Fruit fly (Drosophila melanogaster) whole organism, prepupa: ENCODE measurements around the gene sky.

Experiments used
- CG10631 ChIP-seq: fragments of 200-800 bp; sonication (Bioruptor generic); optimal IDR thresholded peaks from 2 replicates; lab custom pipeline; 2016; ENCODE audit warnings: missing biosample characterization, missing genetic modification characterization
- CG10669 ChIP-seq: fragments of 200-800 bp; sonication (Bioruptor generic); optimal IDR thresholded peaks from 3 replicates; lab custom pipeline; 2018; ENCODE audit warnings: missing biosample characterization, mild to moderate bottlenecking, missing genetic modification characterization, moderate library complexity
- CG11294 ChIP-seq: fragments of 200-800 bp; sonication (Bioruptor generic); IDR thresholded peaks from 2 replicates; pipeline ENCODE4 v1.3.6; 2022; ENCODE audit warnings: missing biosample characterization, missing genetic modification characterization
- CG11762 ChIP-seq: fragments of 200-800 bp; sonication (Bioruptor generic); optimal IDR thresholded peaks from 3 replicates; lab custom pipeline; 2016; ENCODE audit warnings: missing biosample characterization, missing genetic modification characterization; ENCODE audit not compliant: insufficient read depth
- CG11902 ChIP-seq: fragments of 200-800 bp; sonication (Bioruptor generic); optimal IDR thresholded peaks from 3 replicates; lab custom pipeline; 2016; ENCODE audit warnings: missing biosample characterization, missing genetic modification characterization
- CG15336 ChIP-seq: fragments of 200-800 bp; sonication (Bioruptor generic); IDR thresholded peaks from 2 replicates; pipeline ENCODE4 v1.3.6; 2022; ENCODE audit warnings: missing biosample characterization, missing genetic modification characterization
- CG1621 ChIP-seq: fragments of 200-800 bp; sonication (Bioruptor generic); optimal IDR thresholded peaks from 3 replicates; lab custom pipeline; 2018; ENCODE audit warnings: missing biosample characterization, mild to moderate bottlenecking, missing genetic modification characterization
- CG16779 ChIP-seq: fragments of 200-800 bp; sonication (Bioruptor generic); optimal IDR thresholded peaks from 3 replicates; lab custom pipeline; 2017; ENCODE audit warnings: missing biosample characterization, mild to moderate bottlenecking, missing genetic modification characterization
- CG3032 ChIP-seq: fragments of 200-800 bp; optimal IDR thresholded peaks from 2 replicates; lab custom pipeline; 2019; ENCODE audit warnings: missing biosample characterization, mild to moderate bottlenecking, missing genetic modification characterization, moderate library complexity
- CG34406 ChIP-seq: fragments of 200-800 bp; sonication (Bioruptor generic); optimal IDR thresholded peaks from 3 replicates; lab custom pipeline; 2016; ENCODE audit warnings: missing biosample characterization, missing genetic modification characterization
- CG3919 ChIP-seq: fragments of 200-800 bp; sonication (Bioruptor generic); optimal IDR thresholded peaks from 3 replicates; lab custom pipeline; 2016; ENCODE audit warnings: missing biosample characterization, missing genetic modification characterization
- CG4318 ChIP-seq: fragments of 200-800 bp; sonication (Bioruptor generic); optimal IDR thresholded peaks from 3 replicates; lab custom pipeline; 2017; ENCODE audit warnings: missing biosample characterization, mild to moderate bottlenecking, missing genetic modification characterization
- CG6163 ChIP-seq: fragments of 200-800 bp; sonication (Bioruptor generic); IDR thresholded peaks from 3 replicates; pipeline ENCODE4 v1.3.6; 2022; ENCODE audit warnings: missing biosample characterization, missing genetic modification characterization
- CG6276 ChIP-seq: fragments of 200-800 bp; sonication (Bioruptor generic); optimal IDR thresholded peaks from 2 replicates; lab custom pipeline; 2017; ENCODE audit warnings: missing biosample characterization, mild to moderate bottlenecking, missing genetic modification characterization
- CG6808 ChIP-seq: fragments of 200-800 bp; sonication (Bioruptor generic); optimal IDR thresholded peaks from 3 replicates; lab custom pipeline; 2017; ENCODE audit warnings: missing biosample characterization, missing genetic modification characterization, mild to moderate bottlenecking, moderate library complexity, missing genetic modification reagents
- CG6854 ChIP-seq: fragments of 200-800 bp; sonication (Bioruptor generic); optimal IDR thresholded peaks from 2 replicates; lab custom pipeline; 2017; ENCODE audit warnings: missing biosample characterization, mild to moderate bottlenecking, missing genetic modification characterization
- CG7368 ChIP-seq: fragments of 200-800 bp; sonication (Bioruptor generic); optimal IDR thresholded peaks from 3 replicates; lab custom pipeline; 2016; ENCODE audit warnings: missing biosample characterization, missing genetic modification characterization
- CG8119 ChIP-seq: fragments of 200-800 bp; sonication (Bioruptor generic); IDR thresholded peaks from 3 replicates; pipeline ENCODE4 v1.3.6; 2022; ENCODE audit warnings: missing biosample characterization, missing genetic modification characterization
- CG8319 ChIP-seq: fragments of 200-800 bp; sonication (Bioruptor generic); optimal IDR thresholded peaks from 3 replicates; lab custom pipeline; 2016; ENCODE audit warnings: missing biosample characterization, missing genetic modification characterization
- CG8632 ChIP-seq: fragments of 200-800 bp; sonication (Bioruptor generic); optimal IDR thresholded peaks from 3 replicates; lab custom pipeline; 2016; ENCODE audit warnings: missing biosample characterization, missing genetic modification characterization
- CG9139 ChIP-seq: fragments of 200-800 bp; sonication (Bioruptor generic); optimal IDR thresholded peaks from 3 replicates; lab custom pipeline; 2017; ENCODE audit warnings: missing biosample characterization, mild to moderate bottlenecking, missing genetic modification characterization
- Eip75B ChIP-seq: fragments of 200-800 bp; sonication (Bioruptor generic); optimal IDR thresholded peaks from 3 replicates; lab custom pipeline; 2016; ENCODE audit warnings: missing biosample characterization, missing genetic modification characterization
- Eip78C ChIP-seq: fragments of 200-800 bp; sonication (Bioruptor generic); peaks from one replicate; lab custom pipeline; 2016; ENCODE audit warnings: missing biosample characterization, missing genetic modification characterization
- Eip93F ChIP-seq: fragments of 200-800 bp; sonication (Bioruptor generic); optimal IDR thresholded peaks from 2 replicates; lab custom pipeline; 2016; ENCODE audit warnings: missing biosample characterization, mild to moderate bottlenecking, missing genetic modification characterization
- Ets96B ChIP-seq: fragments of 200-800 bp; optimal IDR thresholded peaks from 2 replicates; lab custom pipeline; 2019; ENCODE audit warnings: missing biosample characterization, mild to moderate bottlenecking, missing genetic modification characterization, moderate library complexity
- Gug ChIP-seq: fragments of 200-800 bp; sonication (Bioruptor generic); IDR thresholded peaks from 2 replicates; pipeline ENCODE4 v1.3.6; 2022; ENCODE audit warnings: missing biosample characterization, missing genetic modification characterization
- Hr39 ChIP-seq: fragments of 200-800 bp; sonication (Bioruptor generic); optimal IDR thresholded peaks from 2 replicates; lab custom pipeline; 2016; ENCODE audit warnings: missing biosample characterization, missing genetic modification characterization
- Hr4 ChIP-seq: fragments of 200-800 bp; sonication (Bioruptor generic); optimal IDR thresholded peaks from 3 replicates; lab custom pipeline; 2016; ENCODE audit warnings: missing biosample characterization, missing genetic modification characterization
- Lpt ChIP-seq: fragments of 200-800 bp; sonication (Bioruptor generic); optimal IDR thresholded peaks from 3 replicates; lab custom pipeline; 2016; ENCODE audit warnings: missing biosample characterization, missing genetic modification characterization
- OdsH ChIP-seq: fragments of 200-800 bp; sonication (Bioruptor generic); optimal IDR thresholded peaks from 3 replicates; lab custom pipeline; 2016; ENCODE audit warnings: missing biosample characterization, missing genetic modification characterization
- Sox102F ChIP-seq: fragments of 200-800 bp; sonication (Bioruptor generic); optimal IDR thresholded peaks from 2 replicates; lab custom pipeline; 2016; ENCODE audit warnings: missing biosample characterization, mild to moderate bottlenecking, missing genetic modification characterization
- Sox14 ChIP-seq: fragments of 200-800 bp; sonication (Bioruptor generic); optimal IDR thresholded peaks from 3 replicates; lab custom pipeline; 2016; ENCODE audit warnings: missing biosample characterization, missing genetic modification characterization
- Sox15 ChIP-seq: fragments of 200-800 bp; sonication (Bioruptor generic); optimal IDR thresholded peaks from 3 replicates; lab custom pipeline; 2016; ENCODE audit warnings: missing biosample characterization, missing genetic modification characterization
- achi ChIP-seq: fragments of 200-800 bp; sonication (Bioruptor generic); optimal IDR thresholded peaks from 3 replicates; lab custom pipeline; 2016; ENCODE audit warnings: missing biosample characterization, missing genetic modification characterization
- cyc ChIP-seq: fragments of 200-800 bp; sonication (Bioruptor generic); optimal IDR thresholded peaks from 3 replicates; lab custom pipeline; 2016; ENCODE audit warnings: missing biosample characterization, missing genetic modification characterization
- dsx ChIP-seq: fragments of 200-800 bp; optimal IDR thresholded peaks from 3 replicates; lab custom pipeline; 2019; ENCODE audit warnings: missing biosample characterization, mild to moderate bottlenecking, missing genetic modification characterization, moderate library complexity; ENCODE audit not compliant: poor library complexity, severe bottlenecking
- esn ChIP-seq: fragments of 200-800 bp; sonication (Bioruptor generic); optimal IDR thresholded peaks from 2 replicates; lab custom pipeline; 2016; ENCODE audit warnings: missing biosample characterization, mild to moderate bottlenecking, missing genetic modification characterization, moderate library complexity
- fd85E ChIP-seq: fragments of 200-800 bp; sonication (Bioruptor generic); optimal IDR thresholded peaks from 3 replicates; lab custom pipeline; 2016; ENCODE audit warnings: missing biosample characterization, missing genetic modification characterization
- fkh ChIP-seq: fragments of 200-800 bp; sonication (Bioruptor generic); optimal IDR thresholded peaks from 3 replicates; lab custom pipeline; 2017; ENCODE audit warnings: missing biosample characterization, mild to moderate bottlenecking, missing genetic modification characterization, moderate library complexity
- lz ChIP-seq: fragments of 200-800 bp; sonication (Bioruptor generic); optimal IDR thresholded peaks from 3 replicates; lab custom pipeline; 2016; ENCODE audit warnings: missing biosample characterization, missing genetic modification characterization
- pdm3 ChIP-seq: fragments of 200-800 bp; sonication (Bioruptor generic); optimal IDR thresholded peaks from 3 replicates; lab custom pipeline; 2016; ENCODE audit warnings: missing biosample characterization, missing genetic modification characterization
- salr ChIP-seq, 2 experiments: fragments of 200-800 bp; sonication (Bioruptor generic); optimal IDR thresholded peaks; 3 replicates each; lab custom pipeline; 2016 to 2018; ENCODE audit warnings: missing biosample characterization in 2 of 2, missing genetic modification characterization in 2 of 2, mild to moderate bottlenecking in 1 of 2
- spab ChIP-seq: fragments of 200-800 bp; sonication (Bioruptor generic); optimal IDR thresholded peaks from 2 replicates; lab custom pipeline; 2017; ENCODE audit warnings: missing biosample characterization, mild to moderate bottlenecking, missing genetic modification characterization, missing genetic modification reagents
- ss ChIP-seq, 2 experiments: fragments of 200-800 bp; sonication (Bioruptor generic); optimal IDR thresholded peaks; 2 replicates in 1 of 2; 3 replicates in 1 of 2; lab custom pipeline; 2017 to 2018; ENCODE audit warnings: mild to moderate bottlenecking in 2 of 2, missing biosample characterization in 2 of 2, missing genetic modification characterization in 2 of 2, moderate library complexity in 1 of 2
- vri ChIP-seq: fragments of 200-800 bp; sonication (Bioruptor generic); optimal IDR thresholded peaks from 3 replicates; lab custom pipeline; 2016; ENCODE audit warnings: missing biosample characterization, mild to moderate bottlenecking, missing genetic modification characterization

sky gene

dm6 chr2L:20827045-20827444, 91.7 kb downstream of the sky start:
- TF ChIP-seq CG16779 (no peak), achi (GFP tag; lab: Kevin White, UChicago) (no peak), CG15336 (GFP tag; lab: Robert Waterston, UW) (no peak), Sox102F (GFP tag; lab: Kevin White, UChicago) (no peak), CG8632 (no peak), CG3032 (tag; lab: Kevin White, UChicago) (no peak), CG11294 (GFP tag; lab: Robert Waterston, UW) (no peak), CG11762 (no peak), Eip75B (GFP tag; lab: Kevin White, UChicago) (no peak), Sox14 (no peak)

- TF ChIP-seq CG16779 (no peak), fd85E (GFP tag; lab: Kevin White, UChicago) (no peak), dsx (GFP tag; lab: Kevin White, UChicago) (no peak), CG15336 (GFP tag; lab: Robert Waterston, UW) (no peak), CG6854 (no peak), Sox102F (GFP tag; lab: Kevin White, UChicago) (no peak), Eip75B (GFP tag; lab: Kevin White, UChicago) (no peak), CG6163 (GFP tag; lab: Robert Waterston, UW) (no peak), CG34406 (GFP tag; lab: Kevin White, UChicago) (no peak), Hr4 (GFP tag; lab: Kevin White, UChicago) (no peak), CG7368 (GFP tag; lab: Kevin White, UChicago) (no peak), CG4318 (GFP tag; lab: Kevin White, UChicago) (no peak), spab (no peak), esn (no peak), CG3919 (GFP tag; lab: Kevin White, UChicago) (no peak), vri (GFP tag; lab: Kevin White, UChicago) (no peak), ss (GFP tag; optimal IDR thresholded peaks at IDR 0.05; lab: Kevin White, UChicago) (no peak), CG8319 (no peak), CG8632 (no peak), cyc (GFP tag; lab: Kevin White, UChicago) (no peak)
Measured at dm6 chr2L:20826226-20826625, 92.5 kb downstream of the sky start.

DNA sequence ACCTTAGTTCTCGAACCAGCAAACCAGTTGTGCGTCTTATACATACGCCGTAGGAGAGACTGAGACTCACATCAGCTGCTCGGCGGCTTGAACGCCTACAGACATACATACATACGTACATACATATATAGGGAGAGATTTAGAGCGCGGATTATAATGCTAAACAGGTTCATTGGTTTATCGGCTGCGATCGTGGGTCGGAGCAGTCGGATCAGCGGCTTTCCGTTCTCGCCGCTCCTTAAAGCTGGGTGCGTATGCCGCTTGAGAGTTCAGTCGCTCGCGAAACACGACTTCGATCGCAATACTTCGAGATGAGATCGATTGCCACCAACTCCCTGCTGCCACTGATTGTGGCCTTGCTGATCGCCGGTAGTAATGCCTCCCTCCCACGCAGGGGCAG, 93.5 kb downstream of the sky start:
- TF ChIP-seq Sox14 (no peak), CG8119 (GFP tag; lab: Robert Waterston, UW) (no peak), esn (no peak), vri (GFP tag; lab: Kevin White, UChicago) (no peak), lz (GFP tag; lab: Kevin White, UChicago) (no peak), CG11902 (GFP tag; lab: Kevin White, UChicago) (no peak), CG11762 (no peak), CG3032 (tag; lab: Kevin White, UChicago) (no peak), CG11294 (GFP tag; lab: Robert Waterston, UW) (no peak), CG16779 (no peak), CG6808 (GFP tag; lab: Kevin White, UChicago) (peak; percentile 32), spab (no peak), CG8319 (no peak), CG9139 (GFP tag; lab: Kevin White, UChicago) (peak; percentile 21), Lpt (GFP tag; lab: Kevin White, UChicago) (no peak), CG4318 (GFP tag; lab: Kevin White, UChicago) (no peak), Eip93F (GFP tag; lab: Kevin White, UChicago) (no peak), Eip78C (GFP tag; lab: Kevin White, UChicago) (no peak), cyc (GFP tag; lab: Kevin White, UChicago) (no peak), CG15336 (GFP tag; lab: Robert Waterston, UW) (0 out of 2 replicates have a peak, but pooled peaks have one; percentile 12), fd85E (GFP tag; lab: Kevin White, UChicago) (no peak), Ets96B (no peak), CG10669 (GFP tag; lab: Kevin White, UChicago) (no peak), Gug (GFP tag; lab: Robert Waterston, UW) (no peak), CG6163 (GFP tag; lab: Robert Waterston, UW) (no peak), ss (GFP tag; optimal IDR thresholded peaks at IDR 0.05; lab: Kevin White, UChicago) (peak; percentile 38 to 53), Sox15 (GFP tag; lab: Kevin White, UChicago) (no peak), CG6276 (GFP tag; lab: Kevin White, UChicago) (no peak), salr (GFP tag; optimal IDR thresholded peaks at IDR 0.05; lab: Kevin White, UChicago) (no peak), CG7368 (GFP tag; lab: Kevin White, UChicago) (no peak), CG1621 (peak; percentile 41), Hr4 (GFP tag; lab: Kevin White, UChicago) (no peak), fkh (no peak), CG10631 (GFP tag; lab: Kevin White, UChicago) (peak; percentile 3), Hr39 (GFP tag; lab: Kevin White, UChicago) (no peak), Sox102F (GFP tag; lab: Kevin White, UChicago) (no peak), OdsH (GFP tag; lab: Kevin White, UChicago) (no peak), pdm3 (GFP tag; lab: Kevin White, UChicago) (no peak)
